Fruit fly (Drosophila melanogaster): Measurements from ENCODE around the gene CG14780.
A peak's percentile ranks its signal among the peaks of the same experiment; 100 is the strongest.

The CG14780 gene

dm6 chrX:1460278-1460872 is 11.9 kb upstream of the CG14780 start, which contains the start of gene Lrpprc2 (continued):
- TF ChIP-seq phol (tag; optimal IDR thresholded peaks at IDR 0.05) (peak; percentile 12), CG10267 (tag; optimal IDR thresholded peaks at IDR 0.05) (peak; percentile 10), Poxn (GFP tag; IDR thresholded peaks at IDR 0.05) (no peak), ac (GFP tag; optimal IDR thresholded peaks at IDR 0.05) (no peak), dmrt99B (tag; optimal IDR thresholded peaks at IDR 0.05) (no peak), fd3F (GFP tag; optimal IDR thresholded peaks at IDR 0.05) (no peak), CG17328 (GFP tag; IDR thresholded peaks at IDR 0.05) (no peak), CG33557 (GFP tag; optimal IDR thresholded peaks at IDR 0.05) (peak; percentile 0), tin (GFP tag; optimal IDR thresholded peaks at IDR 0.05) (no peak), Max (GFP tag; optimal IDR thresholded peaks at IDR 0.05) (no peak), bbx (GFP tag; IDR thresholded peaks at IDR 0.05; ENCODE audit: partially characterized antibody) (no peak; the same call in 1 of the 2 replicates), toy (GFP tag; IDR thresholded peaks at IDR 0.05) (no peak), lmd (GFP tag; IDR thresholded peaks at IDR 0.05) (no peak), CG1647 (GFP tag; optimal IDR thresholded peaks at IDR 0.05) (no peak), zfh2 (GFP tag; optimal IDR thresholded peaks at IDR 0.05) (no peak), Antp (GFP tag; optimal IDR thresholded peaks at IDR 0.05) (no peak), CG4854 (GFP tag; optimal IDR thresholded peaks at IDR 0.05) (no peak), CoRest (tag; optimal IDR thresholded peaks at IDR 0.05) (no peak), CG1233 (GFP tag; optimal IDR thresholded peaks at IDR 0.05) (no peak), CG32532 (GFP tag; IDR thresholded peaks at IDR 0.05) (no peak), wek (GFP tag; optimal IDR thresholded peaks at IDR 0.05) (peak; percentile 2), E2f2 (GFP tag; IDR thresholded peaks at IDR 0.05) (peak; percentile 72), pros (GFP tag; optimal IDR thresholded peaks at IDR 0.05) (no peak), CG4360 (GFP tag; IDR thresholded peaks at IDR 0.05) (no peak), CG34422 (GFP tag; IDR thresholded peaks at IDR 0.05) (peak; percentile 52; the same call in 1 of the 3 replicates), CG17568 (GFP tag; optimal IDR thresholded peaks at IDR 0.05) (no peak), al (GFP tag; IDR thresholded peaks at IDR 0.05) (no peak), CG6813 (GFP tag; optimal IDR thresholded peaks at IDR 0.05) (no peak), hth (optimal IDR thresholded peaks at IDR 0.05) (no peak), CG13123 (GFP tag; optimal IDR thresholded peaks at IDR 0.05) (no peak), maf-S (GFP tag; optimal IDR thresholded peaks at IDR 0.05) (no peak), pan (optimal IDR thresholded peaks at IDR 0.05) (no peak), pan (GFP tag; optimal IDR thresholded peaks at IDR 0.05 in 1 of 2, IDR thresholded peaks at IDR 0.05 in 1 of 2) (no peak), CG8089 (GFP tag; optimal IDR thresholded peaks at IDR 0.05) (no peak), CG1602 (GFP tag; optimal IDR thresholded peaks at IDR 0.05) (no peak), onecut (GFP tag; IDR thresholded peaks at IDR 0.05) (no peak), MESR4 (GFP tag; optimal IDR thresholded peaks at IDR 0.05) (peak; percentile 39), fu2 (GFP tag; optimal IDR thresholded peaks at IDR 0.05) (no peak), Sry-δ (GFP tag; optimal IDR thresholded peaks at IDR 0.05) (no peak), CG10543 (GFP tag; optimal IDR thresholded peaks at IDR 0.05) (peak; percentile 6), Nf-YB (GFP tag; optimal IDR thresholded peaks at IDR 0.05) (no peak), CG18619 (GFP tag; optimal IDR thresholded peaks at IDR 0.05) (no peak), Tbp (GFP tag; optimal IDR thresholded peaks at IDR 0.05) (no peak), pfk (GFP tag; optimal IDR thresholded peaks at IDR 0.05) (peak; percentile 34), ham (GFP tag; IDR thresholded peaks at IDR 0.05) (no peak), bigmax (GFP tag; optimal IDR thresholded peaks at IDR 0.05) (no peak), dpn (GFP tag; optimal IDR thresholded peaks at IDR 0.05) (no peak), emc (GFP tag; optimal IDR thresholded peaks at IDR 0.05) (no peak), Dll (GFP tag; IDR thresholded peaks at IDR 0.05; ENCODE audit: partially characterized antibody) (0 out of 4 replicates have a peak, but pooled peaks have one; percentile 27), CG9932 (GFP tag; IDR thresholded peaks at IDR 0.05) (no peak), en (GFP tag; optimal IDR thresholded peaks at IDR 0.05) (no peak), pb (GFP tag; optimal IDR thresholded peaks at IDR 0.05) (no peak)

All from whole organism, embryonic.